Fruit fly (Drosophila melanogaster): ENCODE measurements around the gene Nepl16.
A peak's percentile ranks its signal among the peaks of the same experiment; 100 is the strongest.

The Nepl16 gene

DNA sequence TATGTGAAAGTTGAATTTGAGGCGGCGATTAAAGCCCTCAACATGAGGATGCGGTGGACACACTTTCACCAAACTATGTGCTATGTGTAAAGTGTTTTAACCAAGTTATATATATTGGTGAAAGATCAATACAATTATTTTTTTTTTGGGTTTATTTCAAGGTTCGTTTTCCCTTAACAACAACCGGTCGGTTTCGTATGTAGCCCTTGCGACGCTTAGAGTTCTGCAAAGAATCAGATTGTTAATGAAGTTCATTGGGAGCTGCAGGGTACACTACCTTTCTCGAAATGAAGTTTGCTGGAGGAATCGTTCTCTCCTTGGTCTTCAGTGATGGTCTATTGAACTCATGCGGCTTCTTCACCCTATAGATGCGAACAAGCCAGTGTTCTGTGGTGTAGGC, 45.5 kb downstream of the Nepl16 start:
- TF ChIP-seq Ets65A (GFP tag): peak; percentile 93
- TF ChIP-seq TFAM (GFP tag; optimal IDR thresholded peaks at IDR 0.05): no peak

DNA sequence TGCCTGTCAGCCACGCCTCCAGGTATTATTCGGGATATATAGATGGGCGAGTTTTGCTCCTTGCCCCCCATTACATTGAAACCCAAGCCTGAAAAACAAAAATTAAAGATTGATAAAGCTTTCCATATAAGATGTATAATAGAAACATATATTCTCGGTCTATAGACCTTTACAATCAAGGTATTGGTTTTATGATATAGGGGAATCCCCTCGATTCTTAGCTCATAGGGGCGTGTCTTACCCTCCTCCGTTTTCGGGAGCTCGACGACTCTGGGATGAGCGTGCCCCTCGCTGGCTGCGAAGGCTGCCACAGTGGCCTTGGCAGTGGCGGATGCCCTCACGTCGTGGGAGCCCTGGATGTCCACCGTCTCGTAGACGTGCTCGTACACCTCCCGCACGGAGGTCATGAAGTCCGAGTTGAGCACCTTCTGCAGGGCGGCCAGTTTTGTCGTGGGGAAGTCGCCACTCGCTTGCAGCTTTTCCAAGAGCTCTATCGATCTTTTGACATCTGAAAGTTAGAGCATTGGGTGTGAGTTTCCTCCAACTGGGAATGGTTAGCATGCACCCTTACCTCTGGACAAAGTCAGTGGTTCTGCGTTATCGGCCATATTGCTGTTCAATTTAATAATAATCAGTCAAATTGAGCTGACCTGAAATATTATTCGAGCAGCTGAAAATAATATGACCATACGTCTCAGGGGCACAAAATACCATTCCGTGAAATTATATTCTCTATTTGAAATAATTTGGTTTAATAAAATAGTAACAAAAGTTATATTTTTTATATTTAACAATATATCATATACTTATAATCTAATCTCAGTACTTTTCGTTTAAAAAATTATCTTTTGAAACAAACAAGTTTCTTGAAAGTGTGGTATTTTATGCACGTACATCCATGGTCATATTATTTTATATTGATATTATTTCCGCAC, 47.1 kb downstream of the Nepl16 start, which contains the start of the genes veli and PQBP1:
Gene veli, minus strand, starts transcription at position 685 of the 935 bp plus-strand sequence.
Gene PQBP1, plus strand, starts transcription at position 885 of the 935 bp plus-strand sequence.
- TF ChIP-seq ranshi (GFP tag; IDR thresholded peaks at IDR 0.05) (no peak), CG16813 (GFP tag; IDR thresholded peaks at IDR 0.05; ENCODE audit: partially characterized antibody) (no peak), pzg (GFP tag; optimal IDR thresholded peaks at IDR 0.05) (peak; percentile 20), CG34422 (GFP tag; IDR thresholded peaks at IDR 0.05) (peak; percentile 6; the same call in 1 of the 3 replicates), B-H1 (GFP tag; IDR thresholded peaks at IDR 0.05) (no peak), CG15514 (GFP tag; optimal IDR thresholded peaks at IDR 0.05) (no peak), onecut (GFP tag; IDR thresholded peaks at IDR 0.05) (peak; percentile 61), YL-1 (GFP tag; optimal IDR thresholded peaks at IDR 0.05) (peak; percentile 12), gfzf (GFP tag; optimal IDR thresholded peaks at IDR 0.05) (peak; percentile 52), trem (tag; optimal IDR thresholded peaks at IDR 0.05) (peak; percentile 85), phol (tag; optimal IDR thresholded peaks at IDR 0.05) (peak; percentile 3), CG1529 (GFP tag; optimal IDR thresholded peaks at IDR 0.05) (no peak), bbx (GFP tag; IDR thresholded peaks at IDR 0.05; ENCODE audit: partially characterized antibody) (peak; percentile 17; the same call in 1 of the 2 replicates), CG4617 (GFP tag; optimal IDR thresholded peaks at IDR 0.05; ENCODE audit: borderline replicate concordance) (peak; percentile 50), CG30020 (tag; optimal IDR thresholded peaks at IDR 0.05) (peak; percentile 50), Dll (GFP tag; IDR thresholded peaks at IDR 0.05; ENCODE audit: partially characterized antibody) (peak; percentile 33; the same call in 2 of the 4 replicates), CG9609 (GFP tag; optimal IDR thresholded peaks at IDR 0.05) (no peak), CG4730 (GFP tag; IDR thresholded peaks at IDR 0.05) (no peak), CG14710 (tag; optimal IDR thresholded peaks at IDR 0.05) (peak; percentile 50), CG12659 (GFP tag; optimal IDR thresholded peaks at IDR 0.05) (peak; percentile 37), scrt (GFP tag; optimal IDR thresholded peaks at IDR 0.05) (no peak), gcm (GFP tag; optimal IDR thresholded peaks at IDR 0.05) (no peak), mld (GFP tag; IDR thresholded peaks at IDR 0.05; ENCODE audit: partially characterized antibody) (peak; percentile 12; the same call in 1 of the 3 replicates), stwl (tag; optimal IDR thresholded peaks at IDR 0.05) (peak; percentile 36), CG13287 (GFP tag; IDR thresholded peaks at IDR 0.05; ENCODE audit: partially characterized antibody) (peak; percentile 30; the same call in 1 of the 2 replicates), PHDP (tag; optimal IDR thresholded peaks at IDR 0.05) (peak; percentile 37), CG15696 (tag; optimal IDR thresholded peaks at IDR 0.05) (no peak), TFAM (GFP tag; optimal IDR thresholded peaks at IDR 0.05) (no peak), CG17385 (GFP tag; optimal IDR thresholded peaks at IDR 0.05) (no peak), MESR4 (GFP tag; optimal IDR thresholded peaks at IDR 0.05) (peak; percentile 69), ac (GFP tag; optimal IDR thresholded peaks at IDR 0.05) (no peak), CG14667 (GFP tag; IDR thresholded peaks at IDR 0.05) (no peak), dpn (GFP tag; optimal IDR thresholded peaks at IDR 0.05) (no peak), Tbp (GFP tag; optimal IDR thresholded peaks at IDR 0.05) (no peak), CG13123 (GFP tag; optimal IDR thresholded peaks at IDR 0.05) (no peak), CG2116 (GFP tag; optimal IDR thresholded peaks at IDR 0.05) (peak; percentile 50), Usf (GFP tag; optimal IDR thresholded peaks at IDR 0.05) (no peak), CG10267 (tag; optimal IDR thresholded peaks at IDR 0.05) (peak; percentile 42), CG42726 (GFP tag; IDR thresholded peaks at IDR 0.05; ENCODE audit: partially characterized antibody) (no peak), amos (GFP tag; IDR thresholded peaks at IDR 0.05; ENCODE audit: partially characterized antibody) (0 out of 2 replicates have a peak, but pooled peaks have one; percentile 18), CG9797 (GFP tag; optimal IDR thresholded peaks at IDR 0.05) (peak; percentile 51), tll (GFP tag; optimal IDR thresholded peaks at IDR 0.05) (no peak), MBD-R2 (GFP tag; IDR thresholded peaks at IDR 0.05) (peak; percentile 41)
